Worm (Caenorhabditis elegans) whole organism, L1 larva: ENCODE measurements around the gene Y6D1A.1.
A peak's percentile ranks its signal among the peaks of the same experiment; 100 is the strongest.

ENCODE experiments used
- C16A3.4 ChIP-seq: fragments of 150-350 bp; optimal IDR thresholded peaks from 2 replicates; lab custom pipeline; 2014; ENCODE audit warnings: missing biosample characterization, missing genetic modification characterization
- C34B4.2 ChIP-seq: sonication (generic microtip); optimal IDR thresholded peaks from 2 replicates; lab custom pipeline; 2017; ENCODE audit warnings: mild to moderate bottlenecking, missing genetic modification characterization, missing compliant biosample characterization
- Y116A8C.19 ChIP-seq: sonication (generic microtip); optimal IDR thresholded peaks from 2 replicates; lab custom pipeline; 2016; ENCODE audit warnings: missing compliant biosample characterization, missing genetic modification characterization, borderline replicate concordance
- aha-1 ChIP-seq: fragments of 150-350 bp; optimal IDR thresholded peaks from 2 replicates; lab custom pipeline; 2014; ENCODE audit warnings: missing biosample characterization, missing genetic modification characterization
- ceh-63 ChIP-seq: fragments of 200-800 bp; sonication (Bioruptor generic); optimal IDR thresholded peaks from 2 replicates; lab custom pipeline; 2018; ENCODE audit warnings: mild to moderate bottlenecking, missing genetic modification characterization, missing compliant biosample characterization
- ceh-82 ChIP-seq, 3 experiments: fragments of 150-350 bp in 1 of 3; sonication (generic microtip) in 2 of 3; optimal IDR thresholded peaks; 2 replicates each; lab custom pipeline; 2014 to 2017; ENCODE audit warnings: missing biosample characterization in 3 of 3, missing genetic modification characterization in 3 of 3
- ceh-88 ChIP-seq: fragments of 200-800 bp; sonication (Bioruptor generic); IDR thresholded peaks from 2 replicates; pipeline ENCODE4 v1.3.6; 2022; ENCODE audit warnings: missing genetic modification characterization, missing compliant biosample characterization
- ceh-90 ChIP-seq: sonication (generic microtip); optimal IDR thresholded peaks from 2 replicates; lab custom pipeline; 2016; ENCODE audit warnings: missing genetic modification characterization, missing compliant biosample characterization
- dpl-1 ChIP-seq, 3 experiments: fragments of 150-350 bp in 2 of 3; sonication (generic microtip) in 1 of 3; optimal IDR thresholded peaks; 2 replicates each; lab custom pipeline; 2014 to 2017; ENCODE audit warnings: missing biosample characterization in 3 of 3, missing genetic modification characterization in 3 of 3, missing genetic modification reagents in 3 of 3
- dsc-1 ChIP-seq: sonication (generic microtip); optimal IDR thresholded peaks from 2 replicates; lab custom pipeline; 2016; ENCODE audit warnings: mild to moderate bottlenecking, missing genetic modification characterization, missing compliant biosample characterization
- efl-1 ChIP-seq, 4 experiments: fragments of 150-350 bp; optimal IDR thresholded peaks in 3 of 4; peaks in 1 of 4; 1 replicate in 1 of 4; 2 replicates in 3 of 4; lab custom pipeline; 2014; ENCODE audit warnings: missing biosample characterization in 2 of 4, missing genetic modification characterization in 2 of 4, missing genetic modification reagents in 2 of 4
- efl-3 ChIP-seq: fragments of 200-800 bp; sonication (Bioruptor generic); optimal IDR thresholded peaks from 2 replicates; lab custom pipeline; 2018; ENCODE audit warnings: mild to moderate bottlenecking, missing genetic modification characterization, missing compliant biosample characterization
- egl-13 ChIP-seq: sonication (generic microtip); optimal IDR thresholded peaks from 2 replicates; lab custom pipeline; 2016; ENCODE audit warnings: missing genotype, missing genetic modification reagents, missing genetic modification characterization, missing compliant biosample characterization
- egl-27 ChIP-seq, 2 experiments: fragments of 150-350 bp in 1 of 2; sonication (generic microtip); optimal IDR thresholded peaks; 3 replicates each; lab custom pipeline; 2017 to 2018; ENCODE audit warnings: missing biosample characterization in 2 of 2, missing genetic modification characterization in 2 of 2, missing genetic modification reagents in 2 of 2
- elt-3 ChIP-seq, 6 experiments: fragments of 150-350 bp in 1 of 6; sonication (generic microtip); optimal IDR thresholded peaks; 2 replicates each; lab custom pipeline; 2017 to 2018; ENCODE audit warnings: missing biosample characterization in 6 of 6, missing genetic modification characterization in 6 of 6, inconsistent platforms in 1 of 6
- ets-5 ChIP-seq: fragments of 200-800 bp; sonication (Bioruptor generic); IDR thresholded peaks from 2 replicates; pipeline ENCODE4 v1.3.6; 2022; ENCODE audit warnings: missing genetic modification characterization, missing compliant biosample characterization
- fkh-4 ChIP-seq: sonication (generic microtip); optimal IDR thresholded peaks from 2 replicates; lab custom pipeline; 2016; ENCODE audit warnings: missing compliant biosample characterization, missing genetic modification characterization, borderline replicate concordance
- fkh-8 ChIP-seq: sonication (generic microtip); optimal IDR thresholded peaks from 2 replicates; lab custom pipeline; 2016; ENCODE audit warnings: mild to moderate bottlenecking, missing genetic modification characterization, missing compliant biosample characterization
- irx-1 ChIP-seq: sonication (generic microtip); optimal IDR thresholded peaks from 2 replicates; lab custom pipeline; 2016; ENCODE audit warnings: missing genetic modification characterization, missing compliant biosample characterization
- jun-1 ChIP-seq: fragments of 150-350 bp; optimal IDR thresholded peaks from 2 replicates; lab custom pipeline; 2014; ENCODE audit warnings: missing biosample characterization, missing genetic modification reagents, missing genetic modification characterization
- lin-15B ChIP-seq: fragments of 150-350 bp; sonication (generic microtip); optimal IDR thresholded peaks from 3 replicates; lab custom pipeline; 2014; ENCODE audit warnings: missing biosample characterization, missing genetic modification characterization
- lin-39 ChIP-seq: fragments of 150-350 bp; optimal IDR thresholded peaks from 2 replicates; lab custom pipeline; 2014; ENCODE audit warnings: missing biosample characterization, missing genetic modification reagents, missing genetic modification characterization
- lsy-2 ChIP-seq, 2 experiments: fragments of 150-350 bp; optimal IDR thresholded peaks; 2 replicates each; lab custom pipeline; 2014; ENCODE audit warnings: missing biosample characterization in 2 of 2, missing genetic modification characterization in 2 of 2
- mdl-1 ChIP-seq, 2 experiments: fragments of 150-350 bp; optimal IDR thresholded peaks; 2 replicates each; lab custom pipeline; 2014 to 2017; ENCODE audit warnings: missing biosample characterization in 2 of 2, missing genetic modification characterization in 2 of 2, inconsistent platforms in 1 of 2
- nhr-12 ChIP-seq: sonication (generic microtip); optimal IDR thresholded peaks from 2 replicates; lab custom pipeline; 2017; ENCODE audit warnings: missing biosample characterization, missing genetic modification characterization
- nhr-19 ChIP-seq: fragments of 200-800 bp; sonication (Bioruptor generic); conservative IDR thresholded peaks from 2 replicates; pipeline ENCODE4 v1.3.6; 2022; ENCODE audit warnings: missing genetic modification characterization, missing compliant biosample characterization
- nhr-20 ChIP-seq: sonication (generic microtip); optimal IDR thresholded peaks from 2 replicates; lab custom pipeline; 2016; ENCODE audit warnings: mild to moderate bottlenecking, missing genetic modification characterization, missing compliant biosample characterization
- nhr-237 ChIP-seq: fragments of 150-350 bp; optimal IDR thresholded peaks from 2 replicates; lab custom pipeline; 2014; ENCODE audit warnings: missing biosample characterization, missing genetic modification characterization
- nhr-28 ChIP-seq: fragments of 150-350 bp; optimal IDR thresholded peaks from 2 replicates; lab custom pipeline; 2014; ENCODE audit warnings: missing biosample characterization, missing genetic modification characterization
- nhr-47 ChIP-seq: sonication (generic microtip); optimal IDR thresholded peaks from 2 replicates; lab custom pipeline; 2016; ENCODE audit warnings: mild to moderate bottlenecking, missing genetic modification characterization, moderate library complexity, missing compliant biosample characterization
- nhr-71 ChIP-seq: sonication (generic microtip); optimal IDR thresholded peaks from 2 replicates; lab custom pipeline; 2016; ENCODE audit warnings: mild to moderate bottlenecking, missing genetic modification characterization, moderate library complexity, missing compliant biosample characterization
- nhr-76 ChIP-seq: sonication (generic microtip); optimal IDR thresholded peaks from 2 replicates; lab custom pipeline; 2017; ENCODE audit warnings: missing biosample characterization, missing genetic modification characterization
- nhr-85 ChIP-seq: sonication (generic microtip); peaks from one replicate; lab custom pipeline; 2016; ENCODE audit warnings: missing genetic modification characterization, inconsistent platforms, missing compliant biosample characterization
- nhr-90 ChIP-seq: sonication (generic microtip); optimal IDR thresholded peaks from 2 replicates; lab custom pipeline; 2016; ENCODE audit warnings: mild to moderate bottlenecking, missing genetic modification characterization, missing compliant biosample characterization; ENCODE audit not compliant: poor library complexity
- pag-3 ChIP-seq: sonication (generic microtip); optimal IDR thresholded peaks from 2 replicates; lab custom pipeline; 2017; ENCODE audit warnings: missing genetic modification characterization, mild to moderate bottlenecking, missing compliant biosample characterization, antibody characterized with exemption, borderline replicate concordance; ENCODE audit not compliant: insufficient read depth
- pqm-1 ChIP-seq: sonication (generic microtip); optimal IDR thresholded peaks from 3 replicates; lab custom pipeline; 2017; ENCODE audit warnings: missing biosample characterization, missing genetic modification characterization
- rnt-1 ChIP-seq: sonication (generic microtip); optimal IDR thresholded peaks from 2 replicates; lab custom pipeline; 2016; ENCODE audit warnings: mild to moderate bottlenecking, missing genetic modification characterization, moderate library complexity, missing compliant biosample characterization
- snu-23 ChIP-seq: sonication (generic microtip); optimal IDR thresholded peaks from 2 replicates; lab custom pipeline; 2016; ENCODE audit warnings: missing genetic modification characterization, missing compliant biosample characterization
- sptf-1 ChIP-seq: fragments of 150-350 bp; optimal IDR thresholded peaks from 2 replicates; lab custom pipeline; 2014; ENCODE audit warnings: missing biosample characterization, missing genetic modification characterization
- swsn-7 ChIP-seq: sonication (generic microtip); optimal IDR thresholded peaks from 2 replicates; lab custom pipeline; 2016; ENCODE audit warnings: missing genetic modification characterization, missing compliant biosample characterization
- tlp-1 ChIP-seq: fragments of 150-350 bp; optimal IDR thresholded peaks from 2 replicates; lab custom pipeline; 2014; ENCODE audit warnings: missing biosample characterization, missing genetic modification characterization
- unc-130 ChIP-seq: fragments of 150-350 bp; optimal IDR thresholded peaks from 2 replicates; lab custom pipeline; 2017; ENCODE audit warnings: missing biosample characterization, missing genetic modification characterization, inconsistent platforms
- unc-30 ChIP-seq: sonication (generic microtip); optimal IDR thresholded peaks from 2 replicates; lab custom pipeline; 2017; ENCODE audit warnings: missing biosample characterization, missing genetic modification characterization
- unc-62 ChIP-seq: fragments of 150-350 bp; optimal IDR thresholded peaks from 2 replicates; lab custom pipeline; 2014; ENCODE audit warnings: missing biosample characterization, missing genetic modification reagents, missing genetic modification characterization
- unc-86 ChIP-seq: sonication (generic microtip); optimal IDR thresholded peaks from 2 replicates; lab custom pipeline; 2016; ENCODE audit warnings: missing genetic modification characterization, missing compliant biosample characterization
- zag-1 ChIP-seq: fragments of 150-350 bp; optimal IDR thresholded peaks from 2 replicates; lab custom pipeline; 2014; ENCODE audit warnings: missing biosample characterization, missing genetic modification characterization
- ztf-4 ChIP-seq: fragments of 150-350 bp; optimal IDR thresholded peaks from 2 replicates; lab custom pipeline; 2014; ENCODE audit warnings: missing biosample characterization, missing genetic modification characterization

Gene Y6D1A.1

DNA sequence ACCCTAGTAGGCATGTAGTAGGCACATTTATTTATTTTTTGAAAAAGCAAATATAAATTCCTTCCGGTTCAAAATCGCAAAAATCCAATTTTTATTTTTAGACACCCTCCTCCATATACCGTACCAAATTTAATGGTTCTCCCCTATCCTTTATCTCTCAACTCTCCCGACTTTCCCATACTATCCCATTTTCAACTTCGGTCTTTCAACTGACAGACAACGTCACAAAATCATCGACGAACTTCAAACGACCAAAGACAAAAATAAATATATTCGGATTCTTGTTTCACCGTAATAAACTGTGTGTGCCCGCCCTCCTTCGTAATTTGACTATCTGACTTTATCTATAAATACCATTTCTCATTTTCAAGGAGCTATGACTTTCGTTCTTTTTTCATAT is 11.8 kb upstream of the Y6D1A.1 start, which contains the start of gene T27D12.6:
Gene T27D12.6, plus strand, starts transcription at position 301 of the 400 bp plus-strand sequence.
- TF ChIP-seq nhr-85 (tag; lab: Kevin White, UChicago) = peak; percentile 78
- TF ChIP-seq nhr-71 (tag; lab: Kevin White, UChicago) = no peak

DNA sequence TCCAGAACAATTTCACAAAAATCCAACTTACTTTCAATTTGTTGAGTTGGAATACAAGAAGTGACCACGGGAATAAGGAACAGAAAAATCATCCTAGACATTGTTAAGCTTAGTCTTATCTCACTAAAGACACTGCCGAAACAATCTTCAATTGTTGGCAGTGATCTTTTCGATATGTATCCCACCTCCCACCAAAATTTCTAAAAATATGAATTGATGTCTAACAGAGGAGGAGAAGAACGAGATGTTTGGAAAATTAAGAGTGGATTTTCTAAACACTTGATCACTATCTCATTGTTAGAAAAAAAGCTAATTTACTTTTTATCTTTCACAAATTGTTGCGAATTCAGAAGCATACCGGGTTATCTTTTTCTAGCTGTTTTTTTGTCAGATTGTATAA is 9.1 kb upstream of the Y6D1A.1 start, which contains the start of gene clec-144:
Gene clec-144, minus strand, starts transcription at position 101 of the 400 bp plus-strand sequence.
- TF ChIP-seq pqm-1 = no peak
- no peak for TF ChIP-seq lsy-2 (tag; optimal IDR thresholded peaks at IDR 0.05; lab: Kevin White, UChicago)
- TF ChIP-seq lin-39 (tag; lab: Kevin White, UChicago) = no peak
- no peak for TF ChIP-seq ceh-63 (GFP tag; lab: Kevin White, UChicago)
- no peak for TF ChIP-seq pag-3
- no peak for TF ChIP-seq ztf-4 (tag; lab: Kevin White, UChicago)
- TF ChIP-seq jun-1 (tag; lab: Kevin White, UChicago) = no peak
- TF ChIP-seq ets-5 (GFP tag; lab: Robert Waterston, UW) = no peak
- TF ChIP-seq mdl-1 (tag; optimal IDR thresholded peaks at IDR 0.05; lab: Kevin White, UChicago) = no peak
- no peak for TF ChIP-seq nhr-47 (tag; lab: Kevin White, UChicago)
- no peak for TF ChIP-seq efl-3 (GFP tag; lab: Kevin White, UChicago)
- no peak for TF ChIP-seq sptf-1 (tag; lab: Kevin White, UChicago)
- TF ChIP-seq nhr-19 (GFP tag; lab: Robert Waterston, UW) = no peak
- TF ChIP-seq rnt-1 (tag; lab: Kevin White, UChicago) = no peak
- no peak for TF ChIP-seq unc-62

DNA sequence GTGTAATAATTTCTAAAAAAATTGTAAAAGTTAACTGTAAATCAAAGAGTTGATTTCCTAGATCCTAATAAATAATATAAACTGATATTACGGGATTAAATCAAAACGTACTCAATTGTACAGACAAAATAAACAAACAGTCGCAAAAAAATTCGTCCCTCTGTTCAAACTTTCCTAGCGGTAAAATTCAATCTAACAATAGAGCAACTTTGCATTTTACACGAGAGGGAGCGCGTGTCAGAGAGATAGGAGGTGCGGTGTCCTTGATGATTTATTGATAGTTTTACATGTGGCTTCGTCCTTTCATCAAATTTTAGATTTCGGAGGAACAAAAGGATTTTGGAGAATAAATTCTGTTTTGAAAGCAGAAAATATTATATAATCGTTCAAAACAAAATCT is 7.2 kb upstream of the Y6D1A.1 start:
- TF ChIP-seq fkh-8 (tag; lab: Kevin White, UChicago) (no peak), nhr-76 (no peak), elt-3 (tag; optimal IDR thresholded peaks at IDR 0.05; lab: Kevin White, UChicago) (peak in 1 of 6 experiments; percentile 12), sptf-1 (tag; lab: Kevin White, UChicago) (no peak), lin-39 (tag; lab: Kevin White, UChicago) (no peak), ceh-82 (tag; optimal IDR thresholded peaks at IDR 0.05; lab: Kevin White, UChicago) (no peak), swsn-7 (tag; lab: Kevin White, UChicago) (no peak), nhr-237 (no peak), tlp-1 (tag; lab: Kevin White, UChicago) (no peak), unc-86 (no peak), snu-23 (peak; percentile 59), C16A3.4 (no peak), dpl-1 (GFP tag; optimal IDR thresholded peaks at IDR 0.05; lab: Kevin White, UChicago) (peak in 2 of 3 experiments; percentile 42 to 67), nhr-90 (tag; lab: Kevin White, UChicago) (peak; percentile 5), nhr-71 (tag; lab: Kevin White, UChicago) (peak; percentile 35), rnt-1 (tag; lab: Kevin White, UChicago) (peak; percentile 33), unc-30 (tag; lab: Kevin White, UChicago) (no peak), nhr-47 (tag; lab: Kevin White, UChicago) (no peak), nhr-12 (tag; lab: Kevin White, UChicago) (no peak), unc-130 (tag; lab: Kevin White, UChicago) (no peak), Y116A8C.19 (tag; lab: Kevin White, UChicago) (no peak), ceh-90 (tag; lab: Kevin White, UChicago) (no peak), dsc-1 (no peak), mdl-1 (tag; optimal IDR thresholded peaks at IDR 0.05; lab: Kevin White, UChicago) (peak in 1 of 2 experiments; percentile 65), nhr-28 (tag; lab: Kevin White, UChicago) (no peak), pag-3 (no peak), zag-1 (tag; lab: Kevin White, UChicago) (no peak), egl-27 (tag; optimal IDR thresholded peaks at IDR 0.05; lab: Kevin White, UChicago) (no peak), pqm-1 (no peak), C34B4.2 (no peak), egl-13 (no peak), irx-1 (tag; lab: Kevin White, UChicago) (no peak), lsy-2 (tag; optimal IDR thresholded peaks at IDR 0.05; lab: Kevin White, UChicago) (peak in 1 of 2 experiments; percentile 62), fkh-4 (tag; lab: Kevin White, UChicago) (no peak), efl-1 (optimal IDR thresholded peaks at IDR 0.05; lab: Kevin White, UChicago) (peak; percentile 38 to 53), efl-1 (GFP tag; optimal IDR thresholded peaks at IDR 0.05 in 1 of 2; lab: Kevin White, UChicago) (peak; percentile 49 to 91), nhr-20 (tag; lab: Kevin White, UChicago) (no peak), lin-15B (tag; lab: Kevin White, UChicago) (peak; percentile 4), ceh-88 (GFP tag; lab: Robert Waterston, UW) (no peak), unc-62 (no peak), aha-1 (tag; lab: Kevin White, UChicago) (no peak), ets-5 (GFP tag; lab: Robert Waterston, UW) (no peak)
